Fruit fly (Drosophila melanogaster): ENCODE measurements around the gene mTerf5.

Gene mTerf5

dm6 chr3R:18185385-18185784 lies 38.1 kb downstream of the mTerf5 start, which contains the start of the genes Arp5 and CG7208 (continued):
- TF ChIP-seq grau (tag; optimal IDR thresholded peaks at IDR 0.05) (peak; percentile 79), CG12942 (GFP tag; optimal IDR thresholded peaks at IDR 0.05) (peak; percentile 69), CG1233 (GFP tag; optimal IDR thresholded peaks at IDR 0.05) (peak; percentile 64), ab (GFP tag; optimal IDR thresholded peaks at IDR 0.05) (no peak), HmgD (GFP tag; optimal IDR thresholded peaks at IDR 0.05) (no peak), Usf (GFP tag; optimal IDR thresholded peaks at IDR 0.05) (peak; percentile 1), chinmo (GFP tag; IDR thresholded peaks at IDR 0.05; ENCODE audit: partially characterized antibody) (no peak), vvl (GFP tag; IDR thresholded peaks at IDR 0.05) (peak; percentile 57), CG43689 (GFP tag; IDR thresholded peaks at IDR 0.05) (no peak), zen (tag; optimal IDR thresholded peaks at IDR 0.05) (peak; percentile 57), CG5245 (GFP tag; optimal IDR thresholded peaks at IDR 0.05) (peak; percentile 14), Side (GFP tag; optimal IDR thresholded peaks at IDR 0.05) (peak; percentile 38), rib (GFP tag; IDR thresholded peaks at IDR 0.05) (no peak), CG8388 (GFP tag; optimal IDR thresholded peaks at IDR 0.05) (peak; percentile 52), Poxn (GFP tag; IDR thresholded peaks at IDR 0.05) (no peak), CG12769 (tag; optimal IDR thresholded peaks at IDR 0.05) (no peak), tll (GFP tag; optimal IDR thresholded peaks at IDR 0.05) (no peak), kni (GFP tag; optimal IDR thresholded peaks at IDR 0.05) (no peak), CG17912 (GFP tag; optimal IDR thresholded peaks at IDR 0.05) (no peak), ranshi (GFP tag; IDR thresholded peaks at IDR 0.05) (peak; percentile 57), CG6765 (GFP tag; optimal IDR thresholded peaks at IDR 0.05) (peak; percentile 34), Ets65A (GFP tag) (peak; percentile 90), NFAT (GFP tag; IDR thresholded peaks at IDR 0.05) (peak; percentile 59), Max (GFP tag; optimal IDR thresholded peaks at IDR 0.05) (peak; percentile 78), HHEX (GFP tag; optimal IDR thresholded peaks at IDR 0.05) (peak; percentile 61), Fer3 (tag; optimal IDR thresholded peaks at IDR 0.05) (peak; percentile 77), nerfin-2 (GFP tag; IDR thresholded peaks at IDR 0.05; ENCODE audit: partially characterized antibody) (no peak), az2 (GFP tag; optimal IDR thresholded peaks at IDR 0.05) (peak; percentile 66), CG9437 (GFP tag; optimal IDR thresholded peaks at IDR 0.05) (peak; percentile 67), CHES-1-like (GFP tag; optimal IDR thresholded peaks at IDR 0.05) (peak; percentile 66), CkIIα-i1 (GFP tag; IDR thresholded peaks at IDR 0.05) (no peak), CG17612 (GFP tag; IDR thresholded peaks at IDR 0.05) (no peak), br (optimal IDR thresholded peaks at IDR 0.05) (no peak), CG15514 (GFP tag; optimal IDR thresholded peaks at IDR 0.05) (peak; percentile 98), HLH3B (GFP tag; IDR thresholded peaks at IDR 0.05) (no peak), so (GFP tag; IDR thresholded peaks at IDR 0.05) (no peak), CG7745 (tag; optimal IDR thresholded peaks at IDR 0.05) (no peak), D19A (tag; optimal IDR thresholded peaks at IDR 0.05) (no peak), dmrt11E (tag; optimal IDR thresholded peaks at IDR 0.05) (peak; percentile 34), Chrac-16 (GFP tag; optimal IDR thresholded peaks at IDR 0.05) (peak; percentile 78), mld (GFP tag; IDR thresholded peaks at IDR 0.05; ENCODE audit: partially characterized antibody) (no peak), jing (GFP tag; optimal IDR thresholded peaks at IDR 0.05) (no peak), Gsc (GFP tag; IDR thresholded peaks at IDR 0.05) (no peak), tx (GFP tag; optimal IDR thresholded peaks at IDR 0.05) (peak; percentile 41), sug (tag; optimal IDR thresholded peaks at IDR 0.05) (peak; percentile 76), CG15073 (GFP tag; optimal IDR thresholded peaks at IDR 0.05) (no peak), zf30C (GFP tag; optimal IDR thresholded peaks at IDR 0.05) (no peak), CG7357 (GFP tag; IDR thresholded peaks at IDR 0.05) (0 out of 3 replicates have a peak, but pooled peaks have one; percentile 36), Blimp-1 (GFP tag; optimal IDR thresholded peaks at IDR 0.05) (peak; percentile 77), CG18476 (GFP tag; optimal IDR thresholded peaks at IDR 0.05) (peak; percentile 63), dmrt99B (tag; optimal IDR thresholded peaks at IDR 0.05) (no peak)
